Worm (Caenorhabditis elegans) whole organism, L2 larva: ENCODE data around the gene F12F6.7.

ENCODE experiments used
- Y55F3AM.14 ChIP-seq: fragments of 200-800 bp; sonication (Bioruptor generic); optimal IDR thresholded peaks from 2 replicates; lab custom pipeline; 2018; ENCODE audit warnings: mild to moderate bottlenecking, missing genetic modification characterization, missing compliant biosample characterization
- ceh-82 ChIP-seq: fragments of 150-350 bp; optimal IDR thresholded peaks from 2 replicates; lab custom pipeline; 2014; ENCODE audit warnings: missing biosample characterization, missing genetic modification characterization
- elt-3 ChIP-seq: sonication (generic microtip); optimal IDR thresholded peaks from 2 replicates; lab custom pipeline; 2017; ENCODE audit warnings: missing biosample characterization, missing genetic modification characterization
- lin-13 ChIP-seq: fragments of 150-350 bp; optimal IDR thresholded peaks from 2 replicates; lab custom pipeline; 2014; ENCODE audit warnings: missing biosample characterization, missing genetic modification reagents, missing genetic modification characterization

DNA sequence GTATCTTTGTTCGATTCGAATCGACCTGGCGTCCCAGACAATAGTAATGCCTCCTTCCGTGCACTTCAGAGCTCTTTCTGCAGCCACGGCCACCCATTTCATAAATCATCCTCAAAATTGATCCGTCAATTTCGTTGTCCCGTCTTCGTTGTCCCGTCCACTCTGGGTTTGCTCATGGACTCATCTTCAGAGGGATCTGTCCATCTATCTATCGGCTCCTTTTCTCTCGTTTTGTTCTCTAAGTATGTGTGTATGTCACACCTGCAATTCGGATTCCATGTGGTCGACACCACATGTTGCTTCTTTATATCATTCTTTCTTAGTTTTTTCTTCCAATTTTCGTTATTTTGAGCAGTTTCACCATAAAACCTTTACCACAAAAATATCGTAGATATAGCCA is 10.9 kb upstream of the F12F6.7 start:
- TF ChIP-seq ceh-82 (tag; lab: Kevin White, UChicago), result no peak
- no peak for TF ChIP-seq elt-3 (tag; lab: Kevin White, UChicago)
- no peak for TF ChIP-seq lin-13
- TF ChIP-seq Y55F3AM.14 (GFP tag; lab: Kevin White, UChicago), result no peak
